Worm (Caenorhabditis elegans) whole organism, early embryonic: ENCODE measurements around the gene idhb-1.

ENCODE experiments used
- F13C5.2 ChIP-seq: sonication (generic microtip); optimal IDR thresholded peaks from 2 replicates; lab custom pipeline; 2017; ENCODE audit warnings: mild to moderate bottlenecking, missing genetic modification characterization, inconsistent platforms, missing compliant biosample characterization
- aly-1 ChIP-seq: sonication (generic microtip); optimal IDR thresholded peaks from 2 replicates; lab custom pipeline; 2016; ENCODE audit warnings: missing genetic modification characterization, missing compliant biosample characterization
- ceh-36 ChIP-seq: sonication (generic microtip); optimal IDR thresholded peaks from 2 replicates; lab custom pipeline; 2016; ENCODE audit warnings: missing genetic modification characterization, inconsistent platforms, missing compliant biosample characterization
- ets-7 ChIP-seq: sonication (generic microtip); optimal IDR thresholded peaks from 2 replicates; lab custom pipeline; 2016; ENCODE audit warnings: missing genotype, missing genetic modification characterization, missing compliant biosample characterization
- flt-1 ChIP-seq: fragments of 200-800 bp; sonication (Bioruptor generic); IDR thresholded peaks from 2 replicates; pipeline ENCODE4 v1.3.6; 2022; ENCODE audit warnings: missing genetic modification characterization, missing compliant biosample characterization
- hmbx-1 ChIP-seq: sonication (generic microtip); optimal IDR thresholded peaks from 2 replicates; lab custom pipeline; 2016; ENCODE audit warnings: mild to moderate bottlenecking, missing genetic modification characterization, missing compliant biosample characterization
- hmg-4 ChIP-seq: fragments of 200-800 bp; sonication (Bioruptor generic); optimal IDR thresholded peaks from 2 replicates; lab custom pipeline; 2018; ENCODE audit warnings: mild to moderate bottlenecking, missing genetic modification characterization, missing compliant biosample characterization
- hnd-1 ChIP-seq: sonication (generic microtip); optimal IDR thresholded peaks from 2 replicates; lab custom pipeline; 2016; ENCODE audit warnings: missing genetic modification characterization, missing compliant biosample characterization
- pes-1 ChIP-seq: fragments of 200-800 bp; sonication (Bioruptor generic); IDR thresholded peaks from 2 replicates; pipeline ENCODE4 v1.3.6; 2022; ENCODE audit warnings: missing genetic modification reagents, missing genetic modification characterization, missing compliant biosample characterization
- scrt-1 ChIP-seq: fragments of 200-800 bp; sonication (Bioruptor generic); IDR thresholded peaks from 2 replicates; pipeline ENCODE4 v1.3.6; 2022; ENCODE audit warnings: missing genetic modification characterization, missing compliant biosample characterization
- sea-1 ChIP-seq: fragments of 200-800 bp; sonication (Bioruptor generic); conservative IDR thresholded peaks from 2 replicates; pipeline ENCODE4 v1.3.6; 2022; ENCODE audit warnings: missing genetic modification characterization, missing compliant biosample characterization
- tbx-11 ChIP-seq: fragments of 200-800 bp; sonication (Bioruptor generic); IDR thresholded peaks from 2 replicates; pipeline ENCODE4 v1.3.6; 2022; ENCODE audit warnings: missing genetic modification characterization, missing compliant biosample characterization
- tbx-37 ChIP-seq: fragments of 200-800 bp; sonication (Bioruptor generic); conservative IDR thresholded peaks from 2 replicates; pipeline ENCODE4 v1.3.6; 2022; ENCODE audit warnings: missing genetic modification reagents, missing genetic modification characterization, missing compliant biosample characterization

idhb-1 gene

ce11 chrX:14131476-14131875, 42.4 kb downstream of the idhb-1 start:
- TF ChIP-seq flt-1 (GFP tag; lab: Robert Waterston, UW) (no peak), scrt-1 (GFP tag; lab: Robert Waterston, UW) (no peak), F13C5.2 (no peak), tbx-11 (GFP tag; lab: Robert Waterston, UW) (no peak), ets-7 (tag; lab: Kevin White, UChicago) (no peak), hnd-1 (no peak)

ce11 chrX:14127291-14127922, 46.5 kb downstream of the idhb-1 start, which contains the start of gene F28H6.4:
Gene F28H6.4, plus strand, starts transcription at chrX:14127872.
- no peak for TF ChIP-seq ceh-36 (tag; lab: Kevin White, UChicago)
- peak; percentile 30 for TF ChIP-seq F13C5.2
- peak; percentile 62 for TF ChIP-seq hmg-4

ce11 chrX:14125870-14126269, 48.0 kb downstream of the idhb-1 start, which contains the start of gene F28H6.6:
Gene F28H6.6, minus strand, starts transcription at chrX:14125879.
- TF ChIP-seq sea-1 (GFP tag; lab: Robert Waterston, UW) (no peak), hmbx-1 (no peak), aly-1 (tag; lab: Kevin White, UChicago) (no peak), tbx-11 (GFP tag; lab: Robert Waterston, UW) (no peak), tbx-37 (GFP tag; lab: Robert Waterston, UW) (no peak), scrt-1 (GFP tag; lab: Robert Waterston, UW) (no peak), pes-1 (GFP tag; lab: Robert Waterston, UW) (no peak), hnd-1 (no peak)
